Fruit fly (Drosophila melanogaster): Measurements from ENCODE around the gene sqd.

sqd gene

DNA sequence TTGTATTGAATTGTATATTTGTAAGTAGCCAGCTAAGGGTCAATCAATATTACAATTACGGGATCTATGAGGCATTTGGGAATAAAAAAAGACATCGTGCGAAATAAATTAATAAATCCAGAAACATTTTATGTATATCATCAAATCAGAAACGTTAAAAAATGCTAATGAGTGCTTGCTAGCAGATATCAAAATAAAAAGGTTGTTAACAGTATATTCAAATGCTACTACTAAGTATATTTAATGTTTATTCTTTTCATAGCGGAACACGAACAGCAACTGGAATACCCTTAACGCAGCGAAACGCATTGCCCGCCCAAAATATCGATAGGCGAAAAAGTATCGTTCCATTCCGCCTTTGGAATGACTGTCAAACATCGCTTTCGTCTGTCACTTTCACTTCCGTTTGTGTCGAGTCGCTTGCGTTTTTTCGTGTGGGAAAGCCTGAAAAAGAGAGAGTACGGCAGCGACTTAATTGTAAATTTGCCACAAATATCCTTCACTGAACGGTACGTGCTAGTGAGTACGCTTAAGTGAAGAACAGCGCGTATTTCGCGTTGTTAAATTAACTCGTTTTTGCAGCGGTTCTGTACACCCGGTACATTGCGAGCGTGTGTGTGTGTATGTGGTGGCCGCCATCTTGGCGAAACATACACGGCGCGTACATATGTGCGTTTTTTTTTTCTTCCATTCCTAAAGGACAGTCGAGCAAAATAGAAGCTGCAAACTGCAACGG is 15.0 kb upstream of the sqd start, which contains the start of gene B52 (continued):
- TF ChIP-seq zen2 (GFP tag; IDR thresholded peaks at IDR 0.05; ENCODE audit: partially characterized antibody): no peak
- TF ChIP-seq HLHmδ (GFP tag; optimal IDR thresholded peaks at IDR 0.05): peak; percentile 90
- peak; percentile 77 for TF ChIP-seq CG32532 (GFP tag; IDR thresholded peaks at IDR 0.05)
- TF ChIP-seq da (GFP tag; optimal IDR thresholded peaks at IDR 0.05): peak; percentile 51
- TF ChIP-seq mam (GFP tag; optimal IDR thresholded peaks at IDR 0.05): peak; percentile 66
- TF ChIP-seq Usf (GFP tag; optimal IDR thresholded peaks at IDR 0.05): no peak
- TF ChIP-seq CG7271 (tag; optimal IDR thresholded peaks at IDR 0.05): peak; percentile 78
- peak; percentile 45 for TF ChIP-seq fd102C (GFP tag; optimal IDR thresholded peaks at IDR 0.05)
- TF ChIP-seq Deaf1 (tag; optimal IDR thresholded peaks at IDR 0.05): no peak
- peak; percentile 59 for TF ChIP-seq eyg (GFP tag; optimal IDR thresholded peaks at IDR 0.05)
- peak; percentile 62 for TF ChIP-seq CG12219 (GFP tag; optimal IDR thresholded peaks at IDR 0.05)
- TF ChIP-seq CG2199 (GFP tag; IDR thresholded peaks at IDR 0.05): 0 out of 3 replicates have a peak, but pooled peaks have one; percentile 35
- TF ChIP-seq Dad (GFP tag; optimal IDR thresholded peaks at IDR 0.05): peak; percentile 61
- TF ChIP-seq Hr51 (GFP tag; optimal IDR thresholded peaks at IDR 0.05): peak in 1 of 2 experiments; percentile 0
- no peak; the same call in 1 of the 2 replicates for TF ChIP-seq CG7372 (GFP tag; IDR thresholded peaks at IDR 0.05)
- peak; percentile 74 for TF ChIP-seq HHEX (GFP tag; optimal IDR thresholded peaks at IDR 0.05)
- TF ChIP-seq CG17829 (tag; optimal IDR thresholded peaks at IDR 0.05): peak; percentile 20
- peak; percentile 93 for TF ChIP-seq CG12659 (GFP tag; optimal IDR thresholded peaks at IDR 0.05)
- peak; percentile 62; the same call in 1 of the 2 replicates for TF ChIP-seq ttk (GFP tag; IDR thresholded peaks at IDR 0.05)
- peak; percentile 93 for TF ChIP-seq CG7987 (GFP tag; optimal IDR thresholded peaks at IDR 0.05)
- peak; percentile 8 for TF ChIP-seq CG6683 (GFP tag; optimal IDR thresholded peaks at IDR 0.05)
- TF ChIP-seq nmo (GFP tag; optimal IDR thresholded peaks at IDR 0.05): peak; percentile 29
- TF ChIP-seq ac (GFP tag; optimal IDR thresholded peaks at IDR 0.05): peak; percentile 28
- peak; percentile 47 for TF ChIP-seq Sin3A (optimal IDR thresholded peaks at IDR 0.05)
- TF ChIP-seq CG3407 (GFP tag; optimal IDR thresholded peaks at IDR 0.05): peak; percentile 50
- peak; percentile 80 for TF ChIP-seq dm (GFP tag; optimal IDR thresholded peaks at IDR 0.05)
- TF ChIP-seq CG11247 (GFP tag; IDR thresholded peaks at IDR 0.05): peak; percentile 63
- no peak for TF ChIP-seq pum (GFP tag; optimal IDR thresholded peaks at IDR 0.05)
- no peak; the same call in 2 of the 3 replicates for TF ChIP-seq CG14860 (GFP tag; IDR thresholded peaks at IDR 0.05; ENCODE audit: partially characterized antibody)
- TF ChIP-seq Bgb (GFP tag; IDR thresholded peaks at IDR 0.05; ENCODE audit: partially characterized antibody): peak; percentile 55; the same call in 1 of the 2 replicates
- peak; percentile 44 for TF ChIP-seq HLH54F (GFP tag; optimal IDR thresholded peaks at IDR 0.05)
- peak; percentile 68 for TF ChIP-seq slbo (GFP tag; IDR thresholded peaks at IDR 0.05)
- TF ChIP-seq Sox102F (GFP tag; optimal IDR thresholded peaks at IDR 0.05): no peak
- no peak for TF ChIP-seq Neu2 (GFP tag; optimal IDR thresholded peaks at IDR 0.05; ENCODE audit: borderline replicate concordance)
- peak; percentile 29; the same call in 1 of the 2 replicates for TF ChIP-seq CG10959 (GFP tag; IDR thresholded peaks at IDR 0.05)
- no peak for TF ChIP-seq trh (GFP tag; optimal IDR thresholded peaks at IDR 0.05)
- TF ChIP-seq Six4 (GFP tag; optimal IDR thresholded peaks at IDR 0.05): no peak
- peak; percentile 97 for TF ChIP-seq Med (GFP tag)
- no peak for TF ChIP-seq CG10565 (GFP tag; optimal IDR thresholded peaks at IDR 0.05)
- peak; percentile 32 for TF ChIP-seq CG10979 (tag; optimal IDR thresholded peaks at IDR 0.05)
- TF ChIP-seq toy (GFP tag; IDR thresholded peaks at IDR 0.05): no peak
- TF ChIP-seq Hr3 (GFP tag; optimal IDR thresholded peaks at IDR 0.05): peak; percentile 27
- TF ChIP-seq gem (tag; optimal IDR thresholded peaks at IDR 0.05): peak; percentile 41
- no peak for TF ChIP-seq danr (GFP tag; IDR thresholded peaks at IDR 0.05)
- peak; percentile 78; the same call in 1 of the 2 replicates for TF ChIP-seq NFAT (GFP tag; IDR thresholded peaks at IDR 0.05)
- TF ChIP-seq CG9609 (GFP tag; optimal IDR thresholded peaks at IDR 0.05): peak; percentile 48
- TF ChIP-seq Dek (tag; optimal IDR thresholded peaks at IDR 0.05): no peak
- TF ChIP-seq Bteb2 (GFP tag; optimal IDR thresholded peaks at IDR 0.05): peak; percentile 42
- TF ChIP-seq CG15514 (GFP tag; optimal IDR thresholded peaks at IDR 0.05): peak; percentile 70
